Worm (Caenorhabditis elegans) whole organism, L4 larva: ENCODE results near the gene ZK795.2.

Experiments used
- D1046.2 ChIP-seq: fragments of 200-800 bp; sonication (Bioruptor generic); IDR thresholded peaks from 2 replicates; pipeline ENCODE4 v1.3.6; 2022; ENCODE audit warnings: missing genetic modification characterization, missing compliant biosample characterization
- F10B5.3 ChIP-seq: sonication (generic microtip); optimal IDR thresholded peaks from 2 replicates; lab custom pipeline; 2016; ENCODE audit warnings: mild to moderate bottlenecking, missing genetic modification characterization, missing compliant biosample characterization
- F37D6.2 ChIP-seq: sonication (generic microtip); optimal IDR thresholded peaks from 2 replicates; lab custom pipeline; 2016; ENCODE audit warnings: mild to moderate bottlenecking, missing genetic modification characterization, missing compliant biosample characterization
- F44E2.7 ChIP-seq: fragments of 200-800 bp; sonication (Bioruptor generic); IDR thresholded peaks from 2 replicates; pipeline ENCODE4 v2.1.2; 2022; ENCODE audit warnings: missing genetic modification characterization, missing compliant biosample characterization
- R02D3.7 ChIP-seq: fragments of 150-350 bp; sonication (generic microtip); optimal IDR thresholded peaks from 3 replicates; lab custom pipeline; 2014; ENCODE audit warnings: missing biosample characterization, missing genetic modification characterization
- T26A8.4 ChIP-seq: fragments of 200-800 bp; sonication (Bioruptor generic); IDR thresholded peaks from 2 replicates; pipeline ENCODE4 v1.3.6; 2022; ENCODE audit warnings: missing genetic modification characterization, missing compliant biosample characterization
- ZK337.2 ChIP-seq: fragments of 200-800 bp; sonication (Bioruptor generic); IDR thresholded peaks from 2 replicates; pipeline ENCODE4 v1.3.6; 2022; ENCODE audit warnings: missing genetic modification reagents, missing genetic modification characterization, missing compliant biosample characterization
- attf-4 ChIP-seq: sonication (generic microtip); optimal IDR thresholded peaks from 3 replicates; lab custom pipeline; 2017; ENCODE audit warnings: missing biosample characterization, missing genetic modification characterization
- ceh-28 ChIP-seq: fragments of 150-350 bp; optimal IDR thresholded peaks from 2 replicates; lab custom pipeline; 2014; ENCODE audit warnings: missing biosample characterization, missing genetic modification reagents, missing genetic modification characterization
- ceh-32 ChIP-seq: sonication (generic microtip); optimal IDR thresholded peaks from 2 replicates; lab custom pipeline; 2016; ENCODE audit warnings: mild to moderate bottlenecking, missing genetic modification characterization, missing compliant biosample characterization; ENCODE audit not compliant: poor library complexity
- ceh-44 ChIP-seq: fragments of 200-800 bp; sonication (Bioruptor generic); IDR thresholded peaks from 2 replicates; pipeline ENCODE4 v1.3.6; 2022; ENCODE audit warnings: missing genetic modification reagents, missing genetic modification characterization, missing compliant biosample characterization
- ces-1 ChIP-seq: fragments of 150-350 bp; sonication (generic microtip); optimal IDR thresholded peaks from 4 replicates; lab custom pipeline; 2014; ENCODE audit warnings: missing biosample characterization, missing genetic modification reagents, missing genetic modification characterization
- daf-16 ChIP-seq, 3 experiments: sonication (generic microtip); optimal IDR thresholded peaks; 2 replicates each; lab custom pipeline; 2016 to 2017; ENCODE audit warnings: missing genetic modification characterization in 3 of 3, missing genetic modification reagents in 3 of 3, mild to moderate bottlenecking in 2 of 3, missing compliant biosample characterization in 2 of 3, missing biosample characterization in 1 of 3, moderate library complexity in 1 of 3
- dmd-6 ChIP-seq: fragments of 200-800 bp; sonication (Bioruptor generic); IDR thresholded peaks from 2 replicates; pipeline ENCODE4 v1.3.6; 2022; ENCODE audit warnings: missing genetic modification reagents, missing genetic modification characterization, missing compliant biosample characterization
- dmd-8 ChIP-seq: fragments of 200-800 bp; sonication (Bioruptor generic); IDR thresholded peaks from 2 replicates; pipeline ENCODE4 v1.3.6; 2022; ENCODE audit warnings: missing genetic modification characterization, missing compliant biosample characterization
- dmd-9 ChIP-seq: fragments of 200-800 bp; sonication (Bioruptor generic); IDR thresholded peaks from 2 replicates; pipeline ENCODE4 v1.3.6; 2022; ENCODE audit warnings: missing genetic modification reagents, missing genetic modification characterization, missing compliant biosample characterization
- dpl-1 ChIP-seq: fragments of 150-350 bp; optimal IDR thresholded peaks from 2 replicates; lab custom pipeline; 2014; ENCODE audit warnings: missing biosample characterization, missing genetic modification reagents, missing genetic modification characterization
- dve-1 ChIP-seq: sonication (generic microtip); optimal IDR thresholded peaks from 2 replicates; lab custom pipeline; 2017; ENCODE audit warnings: antibody characterized with exemption, mild to moderate bottlenecking, missing genetic modification characterization, missing compliant biosample characterization; ENCODE audit not compliant: insufficient read depth
- egl-27 ChIP-seq: sonication (generic microtip); optimal IDR thresholded peaks from 3 replicates; lab custom pipeline; 2017; ENCODE audit warnings: missing biosample characterization, missing genetic modification reagents, missing genetic modification characterization
- fkh-10 ChIP-seq: fragments of 150-350 bp; optimal IDR thresholded peaks from 2 replicates; lab custom pipeline; 2014; ENCODE audit warnings: missing biosample characterization, missing genetic modification reagents, missing genetic modification characterization
- hlh-11 ChIP-seq: fragments of 200-800 bp; sonication (Bioruptor generic); optimal IDR thresholded peaks from 2 replicates; lab custom pipeline; 2018; ENCODE audit warnings: mild to moderate bottlenecking, missing genetic modification characterization, missing compliant biosample characterization
- lim-7 ChIP-seq: fragments of 200-800 bp; sonication (Bioruptor generic); IDR thresholded peaks from 2 replicates; pipeline ENCODE4 v1.3.6; 2022; ENCODE audit warnings: missing genetic modification characterization, missing compliant biosample characterization
- lin-13 ChIP-seq: fragments of 150-350 bp; optimal IDR thresholded peaks from 2 replicates; lab custom pipeline; 2014; ENCODE audit warnings: missing biosample characterization, missing genetic modification reagents, missing genetic modification characterization
- lin-15B ChIP-seq: fragments of 150-350 bp; sonication (generic microtip); optimal IDR thresholded peaks from 3 replicates; lab custom pipeline; 2014; ENCODE audit warnings: missing biosample characterization, missing genetic modification characterization
- lin-38 ChIP-seq: fragments of 200-800 bp; sonication (Bioruptor generic); IDR thresholded peaks from 2 replicates; pipeline ENCODE4 v1.3.6; 2022; ENCODE audit warnings: missing genetic modification reagents, missing genetic modification characterization, missing compliant biosample characterization
- lir-3 ChIP-seq: sonication (generic microtip); optimal IDR thresholded peaks from 2 replicates; lab custom pipeline; 2016; ENCODE audit warnings: mild to moderate bottlenecking, missing genetic modification characterization, missing compliant biosample characterization
- mdl-1 ChIP-seq, 2 experiments: fragments of 150-350 bp in 1 of 2; sonication (generic microtip) in 1 of 2; optimal IDR thresholded peaks; 2 replicates each; lab custom pipeline; 2014 to 2017; ENCODE audit warnings: missing biosample characterization in 2 of 2, missing genetic modification characterization in 2 of 2
- mep-1 ChIP-seq: fragments of 150-350 bp; sonication (generic microtip); optimal IDR thresholded peaks from 3 replicates; lab custom pipeline; 2014; ENCODE audit warnings: missing biosample characterization, missing genetic modification characterization
- mes-2 ChIP-seq: sonication (generic microtip); optimal IDR thresholded peaks from 2 replicates; lab custom pipeline; 2016; ENCODE audit warnings: missing genotype, mild to moderate bottlenecking, missing genetic modification characterization, missing compliant biosample characterization; ENCODE audit not compliant: poor library complexity, severe bottlenecking
- mxl-2 ChIP-seq: fragments of 200-800 bp; sonication (Bioruptor generic); conservative IDR thresholded peaks from 2 replicates; pipeline ENCODE4 v1.3.6; 2022; ENCODE audit warnings: missing genetic modification reagents, missing genetic modification characterization, missing compliant biosample characterization
- nhr-102 ChIP-seq: sonication (generic microtip); optimal IDR thresholded peaks from 2 replicates; lab custom pipeline; 2016; ENCODE audit warnings: mild to moderate bottlenecking, missing genetic modification characterization, moderate library complexity, missing compliant biosample characterization
- nhr-237 ChIP-seq: sonication (generic microtip); optimal IDR thresholded peaks from 2 replicates; lab custom pipeline; 2017; ENCODE audit warnings: missing biosample characterization, missing genetic modification characterization
- nhr-28 ChIP-seq: fragments of 150-350 bp; optimal IDR thresholded peaks from 2 replicates; lab custom pipeline; 2014; ENCODE audit warnings: missing biosample characterization, missing genetic modification characterization
- nhr-48 ChIP-seq: sonication (generic microtip); optimal IDR thresholded peaks from 2 replicates; lab custom pipeline; 2016; ENCODE audit warnings: mild to moderate bottlenecking, missing genetic modification characterization, missing compliant biosample characterization
- nhr-76 ChIP-seq: fragments of 150-350 bp; optimal IDR thresholded peaks from 2 replicates; lab custom pipeline; 2014; ENCODE audit warnings: missing biosample characterization, missing genetic modification characterization
- nhr-77 ChIP-seq: fragments of 150-350 bp; optimal IDR thresholded peaks from 2 replicates; lab custom pipeline; 2014; ENCODE audit warnings: missing biosample characterization, missing genetic modification characterization
- pha-4 ChIP-seq, 2 experiments: fragments of 150-350 bp in 1 of 2; fragments of 200-800 bp in 1 of 2; sonication (Bioruptor generic) in 1 of 2; IDR thresholded peaks in 1 of 2; optimal IDR thresholded peaks in 1 of 2; 2 replicates each; pipeline versions ENCODE4 v1.3.6 to Lab custom; 2014 to 2022; ENCODE audit warnings: missing genetic modification characterization in 2 of 2, missing genetic modification reagents in 2 of 2, missing biosample characterization in 1 of 2, missing compliant biosample characterization in 1 of 2
- php-3 ChIP-seq: fragments of 200-800 bp; sonication (Bioruptor generic); IDR thresholded peaks from 2 replicates; pipeline ENCODE4 v1.3.6; 2022; ENCODE audit warnings: missing genetic modification reagents, missing genetic modification characterization, missing compliant biosample characterization
- pqm-1 ChIP-seq: sonication (generic microtip); optimal IDR thresholded peaks from 2 replicates; lab custom pipeline; 2017; ENCODE audit warnings: missing biosample characterization, missing genetic modification characterization
- saeg-2 ChIP-seq: fragments of 200-800 bp; sonication (Bioruptor generic); IDR thresholded peaks from 2 replicates; pipeline ENCODE4 v1.3.6; 2022; ENCODE audit warnings: missing genetic modification reagents, missing genetic modification characterization, missing compliant biosample characterization
- sdz-12 ChIP-seq: fragments of 200-800 bp; sonication (Bioruptor generic); optimal IDR thresholded peaks from 2 replicates; lab custom pipeline; 2018; ENCODE audit warnings: mild to moderate bottlenecking, missing genetic modification characterization, missing compliant biosample characterization
- skn-1 ChIP-seq: fragments of 150-350 bp; optimal IDR thresholded peaks from 2 replicates; lab custom pipeline; 2014; ENCODE audit warnings: missing biosample characterization, missing genetic modification characterization
- snpc-1.2 ChIP-seq: fragments of 200-800 bp; sonication (Bioruptor generic); IDR thresholded peaks from 2 replicates; pipeline ENCODE4 v1.3.6; 2022; ENCODE audit warnings: missing genetic modification reagents, missing genetic modification characterization, missing compliant biosample characterization
- tag-97 ChIP-seq: fragments of 200-800 bp; sonication (Bioruptor generic); IDR thresholded peaks from 2 replicates; pipeline ENCODE4 v1.3.6; 2022; ENCODE audit warnings: missing genetic modification characterization, missing compliant biosample characterization
- unc-130 ChIP-seq: sonication (generic microtip); optimal IDR thresholded peaks from 2 replicates; lab custom pipeline; 2016; ENCODE audit warnings: missing genetic modification reagents, missing genetic modification characterization, missing compliant biosample characterization
- unc-39 ChIP-seq: sonication (generic microtip); optimal IDR thresholded peaks from 2 replicates; lab custom pipeline; 2017; ENCODE audit warnings: missing biosample characterization, missing genetic modification characterization
- unc-62 ChIP-seq, 3 experiments: fragments of 150-350 bp in 1 of 3; sonication (generic microtip); optimal IDR thresholded peaks in 2 of 3; peaks in 1 of 3; 1 replicate in 1 of 3; 2 replicates in 2 of 3; lab custom pipeline; 2014 to 2017; ENCODE audit warnings: missing biosample characterization in 3 of 3, missing genetic modification characterization in 3 of 3, missing genetic modification reagents in 3 of 3, missing genotype in 1 of 3
- zag-1 ChIP-seq: fragments of 150-350 bp; optimal IDR thresholded peaks from 2 replicates; lab custom pipeline; 2014; ENCODE audit warnings: missing biosample characterization, missing genetic modification characterization
- ztf-11 ChIP-seq: fragments of 150-350 bp; optimal IDR thresholded peaks from 2 replicates; lab custom pipeline; 2014; ENCODE audit warnings: missing biosample characterization, missing genetic modification characterization
- ztf-7 ChIP-seq: fragments of 150-350 bp; optimal IDR thresholded peaks from 2 replicates; lab custom pipeline; 2014; ENCODE audit warnings: missing biosample characterization, missing genetic modification characterization

Gene ZK795.2

ce11 chrIV:12599158-12599557, 40.4 kb upstream of the ZK795.2 start, which contains the start of gene pgp-1:
Gene pgp-1 (minus strand): TSS chrIV:12599169.
- TF ChIP-seq lin-38 (no peak), mdl-1 (tag; optimal IDR thresholded peaks at IDR 0.05; lab: Kevin White, UChicago) (no peak), fkh-10 (GFP tag; lab: Kevin White, UChicago) (no peak), hlh-11 (tag; lab: Kevin White, UChicago) (peak; percentile 73), lim-7 (GFP tag; lab: Robert Waterston, UW) (no peak), dpl-1 (GFP tag; lab: Kevin White, UChicago) (no peak), php-3 (GFP tag; lab: Robert Waterston, UW) (peak; percentile 68), pqm-1 (tag; lab: Kevin White, UChicago) (peak; percentile 99), R02D3.7 (tag; lab: Kevin White, UChicago) (no peak), dmd-9 (no peak), nhr-102 (peak; percentile 81), egl-27 (tag; lab: Kevin White, UChicago) (no peak), unc-130 (GFP tag; lab: Kevin White, UChicago) (no peak), ztf-11 (tag; lab: Kevin White, UChicago) (no peak), mxl-2 (GFP tag; lab: Robert Waterston, UW) (no peak), ces-1 (no peak), sdz-12 (no peak), nhr-237 (tag; lab: Kevin White, UChicago) (no peak), dmd-8 (GFP tag; lab: Robert Waterston, UW) (no peak), F10B5.3 (no peak), nhr-48 (tag; lab: Kevin White, UChicago) (peak; percentile 17), ZK337.2 (GFP tag; lab: Robert Waterston, UW) (no peak), mes-2 (tag; lab: Kevin White, UChicago) (no peak), dve-1 (peak; percentile 77), pha-4 (GFP tag; IDR thresholded peaks at IDR 0.05; lab: Robert Waterston, UW) (no peak), pha-4 (tag; optimal IDR thresholded peaks at IDR 0.05; lab: Kevin White, UChicago) (no peak), unc-62 (GFP tag; optimal IDR thresholded peaks at IDR 0.05 in 1 of 2; lab: Kevin White, UChicago) (peak in 1 of 2 experiments; percentile 57), unc-62 (tag; optimal IDR thresholded peaks at IDR 0.05; lab: Kevin White, UChicago) (no peak), dmd-6 (GFP tag; lab: Robert Waterston, UW) (peak; percentile 89), tag-97 (GFP tag; lab: Robert Waterston, UW) (no peak), nhr-28 (tag; lab: Kevin White, UChicago) (peak; percentile 93), lir-3 (tag; lab: Kevin White, UChicago) (no peak), F44E2.7 (no peak), daf-16 (GFP tag; optimal IDR thresholded peaks at IDR 0.05; lab: Kevin White, UChicago) (no peak), daf-16 (tag; optimal IDR thresholded peaks at IDR 0.05; lab: Kevin White, UChicago) (peak; percentile 89), nhr-76 (tag; lab: Kevin White, UChicago) (no peak), zag-1 (tag; lab: Kevin White, UChicago) (no peak), ceh-28 (tag; lab: Kevin White, UChicago) (no peak), T26A8.4 (GFP tag; lab: Robert Waterston, UW) (no peak), snpc-1.2 (no peak), ceh-32 (tag; lab: Kevin White, UChicago) (no peak), ztf-7 (tag; lab: Kevin White, UChicago) (no peak), D1046.2 (GFP tag; lab: Robert Waterston, UW) (no peak), lin-15B (tag; lab: Kevin White, UChicago) (no peak), F37D6.2 (tag; lab: Kevin White, UChicago) (no peak), mep-1 (tag; lab: Kevin White, UChicago) (no peak), saeg-2 (GFP tag; lab: Robert Waterston, UW) (no peak), unc-39 (tag; lab: Kevin White, UChicago) (no peak), lin-13 (GFP tag; lab: Kevin White, UChicago) (no peak), attf-4 (tag; lab: Kevin White, UChicago) (no peak), ceh-44 (GFP tag; lab: Robert Waterston, UW) (no peak), nhr-77 (tag; lab: Kevin White, UChicago) (peak; percentile 85), skn-1 (tag; lab: Kevin White, UChicago) (no peak)
